Fruit fly (Drosophila melanogaster): ENCODE results near the gene Syp.

DNA sequence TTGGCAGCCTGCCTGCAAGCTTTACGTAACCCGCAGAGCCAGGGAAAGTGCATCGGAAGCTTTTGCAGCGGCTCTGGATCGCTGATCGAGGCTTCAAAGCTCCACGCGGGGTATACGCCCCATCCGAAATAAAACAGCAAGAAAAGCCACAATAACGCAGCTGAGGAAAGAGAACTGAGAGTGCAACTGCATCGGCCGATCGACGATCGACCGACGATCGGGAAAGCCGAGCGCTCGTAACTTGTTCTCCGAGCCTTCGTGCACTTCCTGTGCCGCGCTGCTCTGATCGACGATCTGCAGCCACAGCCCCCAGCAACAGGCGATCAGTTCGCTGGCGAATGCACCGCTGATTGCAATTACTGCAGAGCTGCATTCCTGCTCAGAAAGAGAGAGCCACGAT lies 23.4 kb downstream of the Syp start:
- TF ChIP-seq CG8478 (optimal IDR thresholded peaks at IDR 0.05) (no peak), CTCF (optimal IDR thresholded peaks at IDR 0.05) (no peak)
